Fruit fly (Drosophila melanogaster) whole organism, wandering third instar larva: Measurements from ENCODE around the gene Arp1.
A peak's percentile ranks its signal among the peaks of the same experiment; 100 is the strongest.

Experiments used
- Abd-B ChIP-seq: fragments of >200 bp; optimal IDR thresholded peaks from 2 replicates; lab custom pipeline; 2017; ENCODE audit warnings: missing biosample characterization, missing genetic modification characterization
- CG32264 ChIP-seq: fragments of 200-800 bp; sonication (Bioruptor generic); optimal IDR thresholded peaks from 2 replicates; lab custom pipeline; 2016; ENCODE audit warnings: missing biosample characterization, missing genetic modification characterization
- CG9705 ChIP-seq: fragments of 200-800 bp; sonication (Bioruptor generic); optimal IDR thresholded peaks from 2 replicates; lab custom pipeline; 2018; ENCODE audit warnings: missing biosample characterization, mild to moderate bottlenecking, missing genetic modification characterization
- CrebA ChIP-seq: fragments of 200-800 bp; sonication (Bioruptor generic); optimal IDR thresholded peaks from 2 replicates; lab custom pipeline; 2016; ENCODE audit warnings: missing biosample characterization, mild to moderate bottlenecking, missing genetic modification characterization, borderline replicate concordance
- Dfd ChIP-seq: fragments of >200 bp; optimal IDR thresholded peaks from 2 replicates; lab custom pipeline; 2017; ENCODE audit warnings: missing biosample characterization, missing genetic modification characterization
- GATAd ChIP-seq: sonication (Bioruptor generic); optimal IDR thresholded peaks from 2 replicates; lab custom pipeline; 2016; ENCODE audit warnings: missing biosample characterization, missing genetic modification characterization
- HLH106 ChIP-seq: fragments of 200-800 bp; optimal IDR thresholded peaks from 3 replicates; lab custom pipeline; 2019; ENCODE audit warnings: missing biosample characterization, mild to moderate bottlenecking, missing genetic modification characterization, moderate library complexity
- Hnf4 ChIP-seq: fragments of 200-800 bp; sonication (Bioruptor generic); optimal IDR thresholded peaks from 2 replicates; lab custom pipeline; 2016; ENCODE audit warnings: missing biosample characterization, mild to moderate bottlenecking, missing genetic modification characterization
- Hr83 ChIP-seq: fragments of 200-300 bp; sonication (Bioruptor generic); optimal IDR thresholded peaks from 2 replicates; lab custom pipeline; 2016; ENCODE audit warnings: missing biosample characterization, mild to moderate bottlenecking, missing genetic modification characterization, moderate library complexity; ENCODE audit not compliant: poor library complexity, severe bottlenecking
- Jra ChIP-seq: sonication (Bioruptor generic); optimal IDR thresholded peaks from 2 replicates; lab custom pipeline; 2016; ENCODE audit warnings: missing biosample characterization, missing genetic modification characterization
- Mio ChIP-seq: sonication (Bioruptor generic); optimal IDR thresholded peaks from 2 replicates; lab custom pipeline; 2016; ENCODE audit warnings: missing biosample characterization, missing genetic modification characterization
- Myc ChIP-seq: fragments of >200 bp; optimal IDR thresholded peaks from 2 replicates; lab custom pipeline; 2017
- N ChIP-seq: fragments of >200 bp; optimal IDR thresholded peaks from 2 replicates; lab custom pipeline; 2018; ENCODE audit warnings: missing biosample characterization, missing external identifiers, missing genetic modification characterization
- OdsH ChIP-seq: fragments of 200-800 bp; sonication (Bioruptor generic); optimal IDR thresholded peaks from 2 replicates; lab custom pipeline; 2016; ENCODE audit warnings: missing biosample characterization, mild to moderate bottlenecking, missing genetic modification characterization
- Rel ChIP-seq, 2 experiments: fragments of 200-800 bp; sonication (Bioruptor generic) in 1 of 2; optimal IDR thresholded peaks; 2 replicates in 1 of 2; 3 replicates in 1 of 2; lab custom pipeline; 2016 to 2019; ENCODE audit warnings: mild to moderate bottlenecking in 2 of 2, missing biosample characterization in 2 of 2, missing genetic modification characterization in 2 of 2, moderate library complexity in 1 of 2
- Sp1 ChIP-seq: fragments of 200-800 bp; sonication (Bioruptor generic); optimal IDR thresholded peaks from 3 replicates; lab custom pipeline; 2019; ENCODE audit warnings: missing biosample characterization, mild to moderate bottlenecking, missing genetic modification characterization, moderate library complexity
- Vsx2 ChIP-seq: fragments of 200-300, 225-300 bp; sonication (Bioruptor generic); optimal IDR thresholded peaks from 2 replicates; lab custom pipeline; 2018; ENCODE audit warnings: missing biosample characterization, missing genetic modification characterization; ENCODE audit not compliant: partially characterized antibody
- br ChIP-seq: fragments of 200-800 bp; sonication (Bioruptor generic); optimal IDR thresholded peaks from 2 replicates; lab custom pipeline; 2016; ENCODE audit warnings: missing biosample characterization, missing genetic modification characterization
- brk ChIP-seq: fragments of 200-800 bp; sonication (Bioruptor generic); optimal IDR thresholded peaks from 2 replicates; lab custom pipeline; 2016; ENCODE audit warnings: missing biosample characterization, mild to moderate bottlenecking, missing genetic modification characterization
- dl ChIP-seq, 2 experiments: fragments of 175-275, 200-275 bp in 1 of 2; fragments of 200-275 bp in 1 of 2; sonication (Bioruptor generic); optimal IDR thresholded peaks; lab custom pipeline; 2018; ENCODE audit warnings: mild to moderate bottlenecking in 2 of 2, missing biosample characterization in 2 of 2, missing genetic modification characterization in 2 of 2, moderate library complexity in 2 of 2; ENCODE audit not compliant: partially characterized antibody in 2 of 2, insufficient read depth in 1 of 2
- dmrt93B ChIP-seq: fragments of 200-800 bp; sonication (Bioruptor generic); optimal IDR thresholded peaks from 2 replicates; lab custom pipeline; 2018; ENCODE audit warnings: missing biosample characterization, mild to moderate bottlenecking, missing genetic modification characterization
- dsf ChIP-seq: sonication (Bioruptor generic); optimal IDR thresholded peaks from 2 replicates; lab custom pipeline; 2016; ENCODE audit warnings: missing biosample characterization, missing genetic modification characterization, borderline replicate concordance
- foxo ChIP-seq, 2 experiments: fragments of 200-800 bp; sonication (Bioruptor generic); optimal IDR thresholded peaks; 2 replicates in 1 of 2; 3 replicates in 1 of 2; lab custom pipeline; 2016 to 2017; ENCODE audit warnings: missing biosample characterization in 2 of 2, missing genetic modification characterization in 2 of 2
- h ChIP-seq: fragments of 200-800 bp; sonication (Bioruptor generic); optimal IDR thresholded peaks from 3 replicates; lab custom pipeline; 2016; ENCODE audit warnings: missing biosample characterization, mild to moderate bottlenecking, missing genetic modification characterization
- jim ChIP-seq: fragments of 175-275, 200-325 bp; sonication (Bioruptor generic); optimal IDR thresholded peaks from 2 replicates; lab custom pipeline; 2016; ENCODE audit warnings: missing biosample characterization, mild to moderate bottlenecking, missing genetic modification characterization
- psq ChIP-seq: fragments of 200-800 bp; sonication (Bioruptor generic); optimal IDR thresholded peaks from 3 replicates; lab custom pipeline; 2017; ENCODE audit warnings: missing biosample characterization, mild to moderate bottlenecking, missing genetic modification characterization, moderate library complexity
- rgr ChIP-seq: fragments of 200-800 bp; sonication (Bioruptor generic); optimal IDR thresholded peaks from 3 replicates; lab custom pipeline; 2016; ENCODE audit warnings: missing biosample characterization, mild to moderate bottlenecking, missing genetic modification characterization
- sv ChIP-seq: fragments of 200-800 bp; sonication (Bioruptor generic); optimal IDR thresholded peaks from 3 replicates; lab custom pipeline; 2016; ENCODE audit warnings: missing biosample characterization, missing genetic modification characterization
- usp ChIP-seq: fragments of >200 bp; optimal IDR thresholded peaks from 2 replicates; lab custom pipeline; 2017; ENCODE audit warnings: missing biosample characterization, missing genetic modification characterization
- woc ChIP-seq: sonication (Bioruptor generic); optimal IDR thresholded peaks from 2 replicates; lab custom pipeline; 2016; ENCODE audit warnings: missing biosample characterization, mild to moderate bottlenecking, missing genetic modification characterization

The Arp1 gene

dm6 chr3R:12649099-12650029 lies 42.2 kb upstream of the Arp1 start:
- TF ChIP-seq dmrt93B (GFP tag; lab: Kevin White, UChicago) = no peak
- no peak for TF ChIP-seq CG9705
- TF ChIP-seq GATAd (GFP tag; lab: Kevin White, UChicago) = no peak
- TF ChIP-seq usp = no peak
- TF ChIP-seq Jra (GFP tag; lab: Kevin White, UChicago) = no peak
- no peak for TF ChIP-seq psq (GFP tag; lab: Kevin White, UChicago)
- TF ChIP-seq Dfd (GFP tag; lab: Kevin White, UChicago) = no peak
- no peak for TF ChIP-seq brk (GFP tag; lab: Kevin White, UChicago)
- TF ChIP-seq br = no peak
- no peak for TF ChIP-seq HLH106 (tag; lab: Kevin White, UChicago)
- no peak for TF ChIP-seq CG32264
- TF ChIP-seq h (GFP tag; lab: Kevin White, UChicago) = no peak
- TF ChIP-seq OdsH (GFP tag; lab: Kevin White, UChicago) = no peak
- TF ChIP-seq Sp1 (GFP tag; lab: Kevin White, UChicago) = no peak
- no peak for TF ChIP-seq dsf (GFP tag; lab: Kevin White, UChicago)
- no peak for TF ChIP-seq Vsx2 (GFP tag; lab: Kevin White, UChicago)
- TF ChIP-seq sv = no peak
- TF ChIP-seq Hnf4 (GFP tag; lab: Kevin White, UChicago) = no peak
- no peak for TF ChIP-seq foxo (GFP tag; optimal IDR thresholded peaks at IDR 0.05; lab: Kevin White, UChicago)
- TF ChIP-seq, all 38 proteins: peak for 0

DNA sequence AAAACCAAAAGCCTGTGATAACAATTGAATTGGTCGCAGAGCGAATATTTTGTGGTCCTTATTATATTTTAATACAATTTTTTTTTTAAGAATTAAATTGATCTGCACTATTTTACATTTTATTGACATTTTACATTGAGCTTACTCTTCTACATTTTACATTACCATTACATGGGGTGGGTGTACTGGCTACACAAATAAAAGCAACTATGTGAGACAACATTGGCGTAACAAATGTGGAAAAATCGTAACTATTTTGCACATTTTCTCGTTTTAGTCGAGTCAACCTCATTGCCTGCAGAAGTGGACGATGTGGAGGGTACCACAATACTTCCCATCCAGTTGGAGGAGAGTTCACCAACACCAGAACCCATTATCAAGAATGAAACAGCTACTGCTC lies 41.0 kb upstream of the Arp1 start:
- TF ChIP-seq woc (GFP tag; lab: Kevin White, UChicago) = no peak
- TF ChIP-seq Abd-B (GFP tag; lab: Kevin White, UChicago) = no peak
- TF ChIP-seq h (GFP tag; lab: Kevin White, UChicago) = no peak
- no peak for TF ChIP-seq dl (GFP tag; optimal IDR thresholded peaks at IDR 0.05; lab: Kevin White, UChicago; ENCODE audit: insufficient read depth in 1 of 2, partially characterized antibody in 2 of 2)
- TF ChIP-seq Jra (GFP tag; lab: Kevin White, UChicago) = no peak
- TF ChIP-seq br = no peak
- TF ChIP-seq CG32264 = no peak
- no peak for TF ChIP-seq jim (GFP tag; lab: Kevin White, UChicago)
- TF ChIP-seq GATAd (GFP tag; lab: Kevin White, UChicago) = no peak
- no peak for TF ChIP-seq brk (GFP tag; lab: Kevin White, UChicago)
- TF ChIP-seq Hnf4 (GFP tag; lab: Kevin White, UChicago) = no peak
- no peak for TF ChIP-seq Rel (GFP tag; optimal IDR thresholded peaks at IDR 0.05; lab: Kevin White, UChicago)
- TF ChIP-seq Rel (tag; optimal IDR thresholded peaks at IDR 0.05; lab: Kevin White, UChicago) = no peak

- TF ChIP-seq GATAd (GFP tag; lab: Kevin White, UChicago) (no peak), Myc (lab: Kevin White, UChicago) (peak; percentile 83), N (peak; percentile 13), CrebA (no peak)
Measured at dm6 chr3R:12652736-12653135, 38.8 kb upstream of the Arp1 start.

DNA sequence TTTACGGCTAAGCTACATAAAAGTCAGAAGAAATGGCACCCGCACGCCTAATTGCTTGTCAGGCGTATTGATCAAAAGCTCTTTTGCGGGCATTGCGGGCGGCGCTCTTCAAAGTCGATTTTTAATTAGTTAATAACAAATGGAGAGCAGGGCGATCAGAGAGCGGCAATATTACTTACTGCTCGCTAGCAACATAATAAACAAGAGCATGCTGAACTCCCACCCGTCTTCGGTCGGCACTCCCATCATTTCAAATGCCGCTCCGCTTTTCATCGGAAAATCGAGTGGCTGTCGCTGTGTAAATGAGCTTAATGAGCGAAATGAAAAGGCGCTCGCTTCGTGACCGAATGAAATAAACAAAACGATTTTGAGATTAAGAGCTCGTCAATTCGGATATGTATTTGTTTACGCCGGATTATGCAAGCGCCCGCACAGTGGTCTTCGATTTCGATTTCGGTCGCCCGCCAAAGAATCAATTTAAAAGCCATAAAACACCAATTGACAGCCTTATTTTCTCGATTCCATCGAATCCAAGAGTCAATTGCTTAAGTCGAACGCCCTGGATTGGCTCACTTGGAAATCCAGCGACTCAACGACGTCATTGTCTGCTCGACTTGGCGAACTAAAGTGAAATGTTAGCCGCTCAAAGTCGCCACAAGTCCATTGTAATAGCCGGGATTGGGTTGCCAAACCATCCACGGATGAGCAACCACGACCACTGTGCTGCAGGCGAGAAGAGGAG lies 37.9 kb upstream of the Arp1 start:
- TF ChIP-seq rgr (GFP tag; lab: Kevin White, UChicago) = no peak
- no peak for TF ChIP-seq Hr83 (GFP tag; lab: Kevin White, UChicago)
- TF ChIP-seq sv = peak; percentile 61
- no peak for TF ChIP-seq Vsx2 (GFP tag; lab: Kevin White, UChicago)
- TF ChIP-seq Mio (GFP tag; lab: Kevin White, UChicago) = no peak
- TF ChIP-seq Abd-B (GFP tag; lab: Kevin White, UChicago) = no peak
- TF ChIP-seq psq (GFP tag; lab: Kevin White, UChicago) = no peak
- no peak for TF ChIP-seq CG32264
